Worm (Caenorhabditis elegans) whole organism, L4/young adult: ENCODE measurements around the gene Y116A8B.1.

ENCODE experiments used
- W03F9.2 ChIP-seq: fragments of 150-350 bp; optimal IDR thresholded peaks from 2 replicates; lab custom pipeline; 2014; ENCODE audit warnings: missing biosample characterization, missing genetic modification characterization
- him-1 ChIP-seq: sonication (generic microtip); optimal IDR thresholded peaks from 2 replicates; lab custom pipeline; 2016; ENCODE audit warnings: missing genotype, missing genetic modification reagents, missing genetic modification characterization, missing compliant biosample characterization

- TF ChIP-seq him-1 (tag; lab: Kevin White, UChicago) = no peak
- no peak for TF ChIP-seq W03F9.2 (tag; lab: Kevin White, UChicago)
Measured at ce11 chrIV:17191791-17192190, 24.4 kb upstream of the Y116A8B.1 start, which contains the start of gene flp-17.
